Worm (Caenorhabditis elegans) whole organism, L1 larva: Measurements from ENCODE around the gene C27B7.9.

ENCODE experiments used
- F16B12.6 ChIP-seq: fragments of 150-350 bp; optimal IDR thresholded peaks from 2 replicates; lab custom pipeline; 2014; ENCODE audit warnings: missing biosample characterization, missing genetic modification characterization
- blmp-1 ChIP-seq: fragments of 150-350 bp; optimal IDR thresholded peaks from 2 replicates; lab custom pipeline; 2014; ENCODE audit warnings: missing biosample characterization, missing genetic modification characterization
- ceh-8 ChIP-seq: fragments of 200-800 bp; sonication (Bioruptor generic); optimal IDR thresholded peaks from 2 replicates; lab custom pipeline; 2018; ENCODE audit warnings: mild to moderate bottlenecking, missing genetic modification characterization, moderate library complexity, missing compliant biosample characterization
- ceh-82 ChIP-seq, 3 experiments: fragments of 150-350 bp in 1 of 3; sonication (generic microtip) in 2 of 3; optimal IDR thresholded peaks; 2 replicates each; lab custom pipeline; 2014 to 2017; ENCODE audit warnings: missing biosample characterization in 3 of 3, missing genetic modification characterization in 3 of 3
- ceh-90 ChIP-seq: sonication (generic microtip); optimal IDR thresholded peaks from 2 replicates; lab custom pipeline; 2016; ENCODE audit warnings: missing genetic modification characterization, missing compliant biosample characterization
- dpl-1 ChIP-seq, 3 experiments: fragments of 150-350 bp in 2 of 3; sonication (generic microtip) in 1 of 3; optimal IDR thresholded peaks; 2 replicates each; lab custom pipeline; 2014 to 2017; ENCODE audit warnings: missing biosample characterization in 3 of 3, missing genetic modification characterization in 3 of 3, missing genetic modification reagents in 3 of 3
- dsc-1 ChIP-seq: sonication (generic microtip); optimal IDR thresholded peaks from 2 replicates; lab custom pipeline; 2016; ENCODE audit warnings: mild to moderate bottlenecking, missing genetic modification characterization, missing compliant biosample characterization
- efl-1 ChIP-seq, 4 experiments: fragments of 150-350 bp; optimal IDR thresholded peaks in 3 of 4; peaks in 1 of 4; 1 replicate in 1 of 4; 2 replicates in 3 of 4; lab custom pipeline; 2014; ENCODE audit warnings: missing biosample characterization in 2 of 4, missing genetic modification characterization in 2 of 4, missing genetic modification reagents in 2 of 4
- egl-13 ChIP-seq: sonication (generic microtip); optimal IDR thresholded peaks from 2 replicates; lab custom pipeline; 2016; ENCODE audit warnings: missing genotype, missing genetic modification reagents, missing genetic modification characterization, missing compliant biosample characterization
- egl-27 ChIP-seq, 2 experiments: fragments of 150-350 bp in 1 of 2; sonication (generic microtip); optimal IDR thresholded peaks; 3 replicates each; lab custom pipeline; 2017 to 2018; ENCODE audit warnings: missing biosample characterization in 2 of 2, missing genetic modification characterization in 2 of 2, missing genetic modification reagents in 2 of 2
- elt-3 ChIP-seq, 6 experiments: fragments of 150-350 bp in 1 of 6; sonication (generic microtip); optimal IDR thresholded peaks; 2 replicates each; lab custom pipeline; 2017 to 2018; ENCODE audit warnings: missing biosample characterization in 6 of 6, missing genetic modification characterization in 6 of 6, inconsistent platforms in 1 of 6
- ets-5 ChIP-seq: fragments of 200-800 bp; sonication (Bioruptor generic); IDR thresholded peaks from 2 replicates; pipeline ENCODE4 v1.3.6; 2022; ENCODE audit warnings: missing genetic modification characterization, missing compliant biosample characterization
- fkh-4 ChIP-seq: sonication (generic microtip); optimal IDR thresholded peaks from 2 replicates; lab custom pipeline; 2016; ENCODE audit warnings: missing compliant biosample characterization, missing genetic modification characterization, borderline replicate concordance
- fkh-8 ChIP-seq: sonication (generic microtip); optimal IDR thresholded peaks from 2 replicates; lab custom pipeline; 2016; ENCODE audit warnings: mild to moderate bottlenecking, missing genetic modification characterization, missing compliant biosample characterization
- fos-1 ChIP-seq: fragments of 150-350 bp; optimal IDR thresholded peaks from 2 replicates; lab custom pipeline; 2014; ENCODE audit warnings: missing biosample characterization, missing genetic modification characterization
- grh-1 ChIP-seq: fragments of 200-800 bp; sonication (Bioruptor generic); IDR thresholded peaks from 2 replicates; pipeline ENCODE4 v1.3.6; 2022; ENCODE audit warnings: missing genetic modification reagents, missing genetic modification characterization, missing compliant biosample characterization
- hpl-2 ChIP-seq: fragments of 150-350 bp; optimal IDR thresholded peaks from 2 replicates; lab custom pipeline; 2014; ENCODE audit warnings: missing biosample characterization, missing genetic modification reagents, missing genetic modification characterization
- jun-1 ChIP-seq: fragments of 150-350 bp; optimal IDR thresholded peaks from 2 replicates; lab custom pipeline; 2014; ENCODE audit warnings: missing biosample characterization, missing genetic modification reagents, missing genetic modification characterization
- lin-14 ChIP-seq: fragments of 200-800 bp; sonication (Bioruptor generic); optimal IDR thresholded peaks from 2 replicates; lab custom pipeline; 2018; ENCODE audit warnings: mild to moderate bottlenecking, missing genetic modification characterization, moderate library complexity, missing compliant biosample characterization
- lin-35 ChIP-seq, 2 experiments: fragments of 150-350 bp; optimal IDR thresholded peaks; 2 replicates each; lab custom pipeline; 2014; ENCODE audit warnings: missing biosample characterization in 2 of 2, missing genetic modification characterization in 2 of 2, missing genetic modification reagents in 2 of 2
- lir-3 ChIP-seq: sonication (generic microtip); optimal IDR thresholded peaks from 2 replicates; lab custom pipeline; 2016; ENCODE audit warnings: mild to moderate bottlenecking, missing genetic modification characterization, moderate library complexity, missing compliant biosample characterization; ENCODE audit not compliant: poor library complexity
- lsy-2 ChIP-seq, 2 experiments: fragments of 150-350 bp; optimal IDR thresholded peaks; 2 replicates each; lab custom pipeline; 2014; ENCODE audit warnings: missing biosample characterization in 2 of 2, missing genetic modification characterization in 2 of 2
- mep-1 ChIP-seq: fragments of 150-350 bp; optimal IDR thresholded peaks from 2 replicates; lab custom pipeline; 2014; ENCODE audit warnings: missing biosample characterization, missing genetic modification characterization
- nhr-19 ChIP-seq: fragments of 200-800 bp; sonication (Bioruptor generic); conservative IDR thresholded peaks from 2 replicates; pipeline ENCODE4 v1.3.6; 2022; ENCODE audit warnings: missing genetic modification characterization, missing compliant biosample characterization
- nhr-20 ChIP-seq: sonication (generic microtip); optimal IDR thresholded peaks from 2 replicates; lab custom pipeline; 2016; ENCODE audit warnings: mild to moderate bottlenecking, missing genetic modification characterization, missing compliant biosample characterization
- nhr-47 ChIP-seq: sonication (generic microtip); optimal IDR thresholded peaks from 2 replicates; lab custom pipeline; 2016; ENCODE audit warnings: mild to moderate bottlenecking, missing genetic modification characterization, moderate library complexity, missing compliant biosample characterization
- nhr-71 ChIP-seq: sonication (generic microtip); optimal IDR thresholded peaks from 2 replicates; lab custom pipeline; 2016; ENCODE audit warnings: mild to moderate bottlenecking, missing genetic modification characterization, moderate library complexity, missing compliant biosample characterization
- nhr-76 ChIP-seq: sonication (generic microtip); optimal IDR thresholded peaks from 2 replicates; lab custom pipeline; 2017; ENCODE audit warnings: missing biosample characterization, missing genetic modification characterization
- nhr-77 ChIP-seq: fragments of 150-350 bp; optimal IDR thresholded peaks from 2 replicates; lab custom pipeline; 2014; ENCODE audit warnings: missing biosample characterization, missing genetic modification characterization
- nhr-85 ChIP-seq: sonication (generic microtip); peaks from one replicate; lab custom pipeline; 2016; ENCODE audit warnings: missing genetic modification characterization, inconsistent platforms, missing compliant biosample characterization
- pax-3 ChIP-seq: fragments of 200-800 bp; sonication (Bioruptor generic); optimal IDR thresholded peaks from 2 replicates; lab custom pipeline; 2018; ENCODE audit warnings: mild to moderate bottlenecking, missing genetic modification characterization, moderate library complexity, missing compliant biosample characterization
- pqm-1 ChIP-seq: sonication (generic microtip); optimal IDR thresholded peaks from 3 replicates; lab custom pipeline; 2017; ENCODE audit warnings: missing biosample characterization, missing genetic modification characterization
- rnt-1 ChIP-seq: sonication (generic microtip); optimal IDR thresholded peaks from 2 replicates; lab custom pipeline; 2016; ENCODE audit warnings: mild to moderate bottlenecking, missing genetic modification characterization, moderate library complexity, missing compliant biosample characterization
- skn-1 ChIP-seq: fragments of 150-350 bp; optimal IDR thresholded peaks from 2 replicates; lab custom pipeline; 2014; ENCODE audit warnings: missing biosample characterization, missing genetic modification characterization
- snu-23 ChIP-seq: sonication (generic microtip); optimal IDR thresholded peaks from 2 replicates; lab custom pipeline; 2016; ENCODE audit warnings: missing genetic modification characterization, missing compliant biosample characterization
- swsn-7 ChIP-seq: sonication (generic microtip); optimal IDR thresholded peaks from 2 replicates; lab custom pipeline; 2016; ENCODE audit warnings: missing genetic modification characterization, missing compliant biosample characterization
- tbx-2 ChIP-seq: sonication (generic microtip); optimal IDR thresholded peaks from 2 replicates; lab custom pipeline; 2016; ENCODE audit warnings: missing genetic modification characterization, missing compliant biosample characterization
- unc-98 ChIP-seq: fragments of 200-800 bp; sonication (Bioruptor generic); IDR thresholded peaks from 2 replicates; pipeline ENCODE4 v1.3.6; 2022; ENCODE audit warnings: missing genetic modification characterization, missing compliant biosample characterization

Gene C27B7.9

DNA sequence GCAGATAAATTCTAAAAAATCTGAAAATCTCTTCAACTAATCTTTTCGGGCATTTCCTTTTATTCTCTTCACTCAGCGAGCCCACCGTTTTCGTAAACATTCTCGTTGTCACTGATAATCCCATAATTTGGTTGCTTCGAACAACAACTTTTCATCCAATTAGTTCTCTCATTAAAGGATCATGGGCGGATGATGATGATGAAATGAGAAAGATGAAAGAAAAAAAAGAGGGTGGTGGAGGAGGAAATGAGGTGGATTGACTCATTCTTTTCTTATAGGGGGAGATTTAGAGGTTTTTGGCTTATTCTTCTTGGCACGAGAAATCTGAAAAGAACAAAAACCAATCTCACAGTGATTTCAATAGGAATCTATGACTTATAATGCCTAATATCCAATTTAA, 5.3 kb upstream of the C27B7.9 start:
- TF ChIP-seq grh-1 = no peak
- TF ChIP-seq efl-1 (optimal IDR thresholded peaks at IDR 0.05; lab: Kevin White, UChicago) = no peak
- no peak for TF ChIP-seq efl-1 (GFP tag; optimal IDR thresholded peaks at IDR 0.05 in 1 of 2; lab: Kevin White, UChicago)
- peak; percentile 7 for TF ChIP-seq egl-13 (tag; lab: Kevin White, UChicago)
- no peak for TF ChIP-seq pqm-1
- no peak for TF ChIP-seq dpl-1 (GFP tag; optimal IDR thresholded peaks at IDR 0.05; lab: Kevin White, UChicago)
- peak; percentile 17 for TF ChIP-seq nhr-71
- no peak for TF ChIP-seq tbx-2 (tag; lab: Kevin White, UChicago)
- TF ChIP-seq egl-27 (tag; optimal IDR thresholded peaks at IDR 0.05; lab: Kevin White, UChicago) = no peak
- peak; percentile 99 for TF ChIP-seq dsc-1 (tag; lab: Kevin White, UChicago)
- no peak for TF ChIP-seq nhr-76 (tag; lab: Kevin White, UChicago)
- TF ChIP-seq jun-1 = no peak
- no peak for TF ChIP-seq ceh-90 (tag; lab: Kevin White, UChicago)
- TF ChIP-seq nhr-85 = peak; percentile 61
- peak in 1 of 2 experiments; percentile 17 for TF ChIP-seq lsy-2 (tag; optimal IDR thresholded peaks at IDR 0.05; lab: Kevin White, UChicago)
- no peak for TF ChIP-seq ets-5 (GFP tag; lab: Robert Waterston, UW)
- TF ChIP-seq fkh-8 (tag; lab: Kevin White, UChicago) = peak; percentile 42
- TF ChIP-seq pax-3 (tag; lab: Kevin White, UChicago) = peak; percentile 52
- no peak for TF ChIP-seq ceh-8
- no peak for TF ChIP-seq unc-98 (GFP tag; lab: Robert Waterston, UW)
- no peak for TF ChIP-seq nhr-77 (tag; lab: Kevin White, UChicago)
- TF ChIP-seq lin-14 = peak; percentile 23
- peak; percentile 20 for TF ChIP-seq fkh-4 (tag; lab: Kevin White, UChicago)
- no peak for TF ChIP-seq mep-1 (tag; lab: Kevin White, UChicago)
- peak; percentile 9 for TF ChIP-seq fos-1

DNA sequence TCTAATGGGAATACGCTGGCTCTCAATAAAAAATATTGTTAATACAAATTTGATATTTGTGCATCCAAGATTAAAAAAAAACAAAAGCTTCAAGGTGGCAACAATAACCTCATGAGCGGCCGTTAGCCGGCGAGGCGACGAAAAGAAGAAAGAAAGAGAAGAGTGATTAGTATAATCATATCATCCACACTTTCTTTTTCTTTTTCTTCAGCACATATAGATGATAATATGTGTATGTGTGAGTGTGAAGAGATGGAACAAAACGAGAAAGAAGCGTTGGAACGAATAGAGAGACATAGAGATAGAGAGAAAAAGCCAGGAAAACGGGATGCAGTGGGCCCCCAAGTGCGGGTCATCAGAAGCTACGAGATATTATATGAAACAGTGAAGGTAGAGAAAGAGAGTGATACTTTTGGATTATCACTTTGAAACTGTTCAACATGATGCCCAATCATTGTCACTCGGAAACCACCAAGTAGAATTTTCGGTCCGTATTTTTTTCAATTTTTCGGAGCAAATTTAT, 4.4 kb upstream of the C27B7.9 start:
- peak; percentile 43 for TF ChIP-seq nhr-71
- TF ChIP-seq lir-3 (tag; lab: Kevin White, UChicago) = no peak
- TF ChIP-seq ceh-82 (tag; optimal IDR thresholded peaks at IDR 0.05; lab: Kevin White, UChicago) = peak in 1 of 3 experiments; percentile 5
- peak; percentile 66 for TF ChIP-seq lin-14
- TF ChIP-seq lsy-2 (tag; optimal IDR thresholded peaks at IDR 0.05; lab: Kevin White, UChicago) = peak in 1 of 2 experiments; percentile 40
- TF ChIP-seq hpl-2 (GFP tag; lab: Kevin White, UChicago) = no peak
- peak; percentile 79 for TF ChIP-seq blmp-1
- TF ChIP-seq rnt-1 = peak; percentile 52
- TF ChIP-seq snu-23 (GFP tag; lab: Kevin White, UChicago) = peak; percentile 31
- peak; percentile 2 for TF ChIP-seq swsn-7
- TF ChIP-seq pax-3 (tag; lab: Kevin White, UChicago) = no peak
- peak; percentile 26 for TF ChIP-seq nhr-47 (tag; lab: Kevin White, UChicago)
- TF ChIP-seq skn-1 (tag; lab: Kevin White, UChicago) = peak; percentile 22
- 0 out of 2 replicates have a peak, but pooled peaks have one; percentile 26 for TF ChIP-seq nhr-19 (GFP tag; lab: Robert Waterston, UW)
- peak; percentile 13 for TF ChIP-seq efl-1 (optimal IDR thresholded peaks at IDR 0.05; lab: Kevin White, UChicago)
- peak in 1 of 2 experiments; percentile 56 for TF ChIP-seq efl-1 (GFP tag; optimal IDR thresholded peaks at IDR 0.05 in 1 of 2; lab: Kevin White, UChicago)

DNA sequence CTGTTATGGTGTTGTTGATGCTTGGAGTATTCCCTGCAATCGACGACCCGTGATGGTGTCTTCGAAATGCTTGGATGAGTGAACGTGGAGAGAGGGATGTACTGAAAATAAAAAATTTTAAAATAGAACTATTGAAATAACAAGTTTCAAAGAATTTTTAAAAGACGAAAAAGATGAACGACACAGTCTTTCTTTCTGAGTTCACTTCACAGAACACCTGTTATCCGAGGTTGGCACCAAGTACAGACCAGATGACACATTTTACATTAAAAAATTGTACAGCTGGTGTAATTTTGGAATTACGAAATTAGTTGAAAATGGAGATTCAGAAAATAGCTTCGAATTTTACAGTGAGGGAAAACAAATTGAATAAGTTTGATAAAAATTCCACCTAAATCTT, 2.9 kb upstream of the C27B7.9 start, which contains the start of gene rap-1:
Gene rap-1, minus strand, starts transcription at position 101 of the 400 bp plus-strand sequence.
- TF ChIP-seq efl-1 (optimal IDR thresholded peaks at IDR 0.05; lab: Kevin White, UChicago) (no peak), efl-1 (GFP tag; optimal IDR thresholded peaks at IDR 0.05 in 1 of 2; lab: Kevin White, UChicago) (peak in 1 of 2 experiments; percentile 74), dsc-1 (tag; lab: Kevin White, UChicago) (no peak), fkh-8 (tag; lab: Kevin White, UChicago) (no peak), F16B12.6 (tag; lab: Kevin White, UChicago) (no peak)

- TF ChIP-seq nhr-85 (peak; percentile 42), blmp-1 (peak; percentile 15), elt-3 (tag; optimal IDR thresholded peaks at IDR 0.05; lab: Kevin White, UChicago) (peak in 1 of 6 experiments; percentile 13), lin-35 (GFP tag; optimal IDR thresholded peaks at IDR 0.05; lab: Kevin White, UChicago) (peak in 1 of 2 experiments; percentile 24), swsn-7 (no peak), tbx-2 (tag; lab: Kevin White, UChicago) (no peak), nhr-20 (tag; lab: Kevin White, UChicago) (peak; percentile 14)
Observed at ce11 chrIV:8914187-8914586, 1.7 kb downstream of the C27B7.9 start.
